Worm (Caenorhabditis elegans) whole organism, young adult: ENCODE data around the gene prp-19.

Experiments
- B0336.3 ChIP-seq: fragments of 200-800 bp; sonication (Bioruptor generic); IDR thresholded peaks from 2 replicates; pipeline ENCODE4 v1.3.6; 2022; ENCODE audit warnings: missing genetic modification characterization, missing compliant biosample characterization
- F22D6.2 ChIP-seq: sonication (generic microtip); optimal IDR thresholded peaks from 2 replicates; lab custom pipeline; 2016; ENCODE audit warnings: mild to moderate bottlenecking, missing genetic modification characterization, missing compliant biosample characterization
- F33H1.4 ChIP-seq: fragments of 200-800 bp; sonication (Bioruptor generic); IDR thresholded peaks from 2 replicates; pipeline ENCODE4 v1.3.6; 2022; ENCODE audit warnings: missing genetic modification reagents, missing genetic modification characterization, missing compliant biosample characterization
- F57A8.1 ChIP-seq: fragments of 200-800 bp; sonication (Bioruptor generic); optimal IDR thresholded peaks from 2 replicates; lab custom pipeline; 2018; ENCODE audit warnings: mild to moderate bottlenecking, missing genetic modification characterization, moderate library complexity, missing compliant biosample characterization
- Y56A3A.18 ChIP-seq: fragments of 200-800 bp; sonication (Bioruptor generic); IDR thresholded peaks from 2 replicates; pipeline ENCODE4 v1.3.6; 2022; ENCODE audit warnings: missing genetic modification reagents, missing genetic modification characterization, missing compliant biosample characterization
- Y79H2A.3 ChIP-seq: fragments of 200-800 bp; sonication (Bioruptor generic); conservative IDR thresholded peaks from 2 replicates; pipeline ENCODE4 v1.3.6; 2022; ENCODE audit warnings: missing genetic modification reagents, missing genetic modification characterization, missing compliant biosample characterization
- Y95B8A.8 ChIP-seq: fragments of 200-800 bp; sonication (Bioruptor generic); IDR thresholded peaks from 2 replicates; pipeline ENCODE4 v1.3.6; 2022; ENCODE audit warnings: missing genetic modification reagents, missing genetic modification characterization, missing compliant biosample characterization
- ZK185.1 ChIP-seq: sonication (generic microtip); optimal IDR thresholded peaks from 2 replicates; lab custom pipeline; 2016; ENCODE audit warnings: mild to moderate bottlenecking, missing genetic modification characterization, missing compliant biosample characterization; ENCODE audit not compliant: poor library complexity, severe bottlenecking
- ama-1 ChIP-seq, 3 experiments: fragments of 150-350 bp in 1 of 3; sonication (generic microtip) in 2 of 3; optimal IDR thresholded peaks; 2 replicates each; lab custom pipeline; 2014 to 2018; ENCODE audit warnings: missing biosample characterization in 2 of 3, missing genetic modification characterization in 2 of 3, missing genetic modification reagents in 2 of 3
- aptf-3 ChIP-seq: fragments of 200-800 bp; sonication (Bioruptor generic); IDR thresholded peaks from 2 replicates; pipeline ENCODE4 v1.3.6; 2022; ENCODE audit warnings: missing genetic modification characterization, missing compliant biosample characterization
- atf-7 ChIP-seq: sonication (generic microtip); optimal IDR thresholded peaks from 2 replicates; lab custom pipeline; 2017; ENCODE audit warnings: mild to moderate bottlenecking, missing genetic modification characterization, missing compliant biosample characterization
- attf-6 ChIP-seq: fragments of 200-800 bp; sonication (Bioruptor generic); IDR thresholded peaks from 2 replicates; pipeline ENCODE4 v1.3.6; 2022; ENCODE audit warnings: missing genetic modification reagents, missing genetic modification characterization, missing compliant biosample characterization
- bed-1 ChIP-seq: fragments of 200-800 bp; sonication (Bioruptor generic); IDR thresholded peaks from 2 replicates; pipeline ENCODE4 v1.3.6; 2022; ENCODE audit warnings: missing genetic modification reagents, missing genetic modification characterization, missing compliant biosample characterization
- bed-2 ChIP-seq: fragments of 200-800 bp; sonication (Bioruptor generic); IDR thresholded peaks from 2 replicates; pipeline ENCODE4 v1.3.6; 2022; ENCODE audit warnings: missing genetic modification reagents, missing genetic modification characterization, missing compliant biosample characterization
- cebp-1 ChIP-seq, 2 experiments: fragments of 200-800 bp in 1 of 2; sonication (Bioruptor generic) in 1 of 2; sonication (generic microtip) in 1 of 2; IDR thresholded peaks in 1 of 2; optimal IDR thresholded peaks in 1 of 2; 2 replicates each; pipeline versions ENCODE4 v1.3.6 to Lab custom; 2017 to 2022; ENCODE audit warnings: missing compliant biosample characterization in 2 of 2, missing genetic modification characterization in 2 of 2, mild to moderate bottlenecking in 1 of 2, missing genetic modification reagents in 1 of 2, moderate library complexity in 1 of 2
- ceh-58 ChIP-seq: fragments of 200-800 bp; sonication (Bioruptor generic); IDR thresholded peaks from 2 replicates; pipeline ENCODE4 v1.3.6; 2022; ENCODE audit warnings: missing genetic modification characterization, missing compliant biosample characterization
- dpff-1 ChIP-seq: sonication (generic microtip); optimal IDR thresholded peaks from 2 replicates; lab custom pipeline; 2017; ENCODE audit warnings: mild to moderate bottlenecking, missing genetic modification characterization, missing compliant biosample characterization
- egrh-3 ChIP-seq: fragments of 200-800 bp; sonication (Bioruptor generic); IDR thresholded peaks from 2 replicates; pipeline ENCODE4 v1.3.6; 2022; ENCODE audit warnings: missing genetic modification reagents, missing genetic modification characterization, missing compliant biosample characterization
- lag-1 ChIP-seq: fragments of 200-800 bp; sonication (Bioruptor generic); IDR thresholded peaks from 2 replicates; pipeline ENCODE4 v1.3.6; 2022; ENCODE audit warnings: missing genetic modification reagents, missing genetic modification characterization, missing compliant biosample characterization
- let-526 ChIP-seq: fragments of 200-800 bp; sonication (Bioruptor generic); IDR thresholded peaks from 2 replicates; pipeline ENCODE4 v1.3.6; 2022; ENCODE audit warnings: missing genetic modification reagents, missing genetic modification characterization, missing compliant biosample characterization
- let-607 ChIP-seq, 2 experiments: fragments of 200-800 bp in 1 of 2; sonication (Bioruptor generic) in 1 of 2; sonication (generic microtip) in 1 of 2; optimal IDR thresholded peaks; 2 replicates each; lab custom pipeline; 2016 to 2018; ENCODE audit warnings: mild to moderate bottlenecking in 2 of 2, missing compliant biosample characterization in 2 of 2, missing genetic modification characterization in 2 of 2, moderate library complexity in 2 of 2, missing genotype in 1 of 2
- lin-26 ChIP-seq: fragments of 200-800 bp; sonication (Bioruptor generic); IDR thresholded peaks from 2 replicates; pipeline ENCODE4 v1.3.6; 2022; ENCODE audit warnings: missing genetic modification reagents, missing genetic modification characterization, missing compliant biosample characterization
- lin-40 ChIP-seq: sonication (generic microtip); optimal IDR thresholded peaks from 2 replicates; lab custom pipeline; 2016; ENCODE audit warnings: missing genetic modification characterization, mild to moderate bottlenecking, missing compliant biosample characterization, missing genotype, missing genetic modification reagents
- lin-54 ChIP-seq: fragments of 200-800 bp; sonication (Bioruptor generic); optimal IDR thresholded peaks from 2 replicates; lab custom pipeline; 2018; ENCODE audit warnings: mild to moderate bottlenecking, missing genetic modification characterization, missing compliant biosample characterization
- lir-1 ChIP-seq: fragments of 200-800 bp; sonication (Bioruptor generic); conservative IDR thresholded peaks from 2 replicates; pipeline ENCODE4 v1.3.6; 2022; ENCODE audit warnings: missing genetic modification reagents, missing genetic modification characterization, missing compliant biosample characterization
- lsl-1 ChIP-seq: fragments of 200-800 bp; sonication (Bioruptor generic); optimal IDR thresholded peaks from 2 replicates; lab custom pipeline; 2018; ENCODE audit warnings: mild to moderate bottlenecking, missing genetic modification characterization, moderate library complexity, missing compliant biosample characterization
- lsy-27 ChIP-seq: sonication (generic microtip); optimal IDR thresholded peaks from 2 replicates; lab custom pipeline; 2017; ENCODE audit warnings: missing genetic modification characterization, mild to moderate bottlenecking, missing compliant biosample characterization, antibody characterized with exemption, missing genotype, borderline replicate concordance; ENCODE audit not compliant: insufficient read depth
- madf-10 ChIP-seq: sonication (generic microtip); optimal IDR thresholded peaks from 2 replicates; lab custom pipeline; 2016; ENCODE audit warnings: mild to moderate bottlenecking, missing genetic modification characterization, missing compliant biosample characterization
- madf-3 ChIP-seq: fragments of 200-800 bp; sonication (Bioruptor generic); IDR thresholded peaks from 2 replicates; pipeline ENCODE4 v1.3.6; 2022; ENCODE audit warnings: missing genetic modification reagents, missing genetic modification characterization, missing compliant biosample characterization
- mes-4 ChIP-seq: sonication (generic microtip); optimal IDR thresholded peaks from 2 replicates; lab custom pipeline; 2016; ENCODE audit warnings: missing genotype, missing genetic modification characterization, missing compliant biosample characterization
- nfyb-1 ChIP-seq: fragments of 200-800 bp; sonication (Bioruptor generic); IDR thresholded peaks from 2 replicates; pipeline ENCODE4 v1.3.6; 2022; ENCODE audit warnings: missing genetic modification reagents, missing genetic modification characterization, missing compliant biosample characterization
- pbrm-1 ChIP-seq: fragments of 200-800 bp; sonication (Bioruptor generic); IDR thresholded peaks from 2 replicates; pipeline ENCODE4 v1.3.6; 2022; ENCODE audit warnings: missing genetic modification reagents, missing genetic modification characterization, missing compliant biosample characterization
- pha-4 ChIP-seq: fragments of 150-350 bp; sonication (generic microtip); optimal IDR thresholded peaks from 2 replicates; lab custom pipeline; 2014; ENCODE audit warnings: missing biosample characterization, missing genetic modification reagents, missing genetic modification characterization
- rpc-1 ChIP-seq, 2 experiments: fragments of 150-350 bp in 1 of 2; sonication (generic microtip) in 1 of 2; optimal IDR thresholded peaks; 2 replicates each; lab custom pipeline; 2014 to 2018; ENCODE audit warnings: missing biosample characterization in 1 of 2, missing genetic modification characterization in 1 of 2, missing genetic modification reagents in 1 of 2, missing genotype in 1 of 2
- snpc-1.1 ChIP-seq: sonication (generic microtip); optimal IDR thresholded peaks from 2 replicates; lab custom pipeline; 2017; ENCODE audit warnings: missing genetic modification characterization, mild to moderate bottlenecking, missing compliant biosample characterization, antibody characterized with exemption, moderate library complexity, missing genotype, missing genetic modification reagents; ENCODE audit not compliant: insufficient read depth
- tlf-1 ChIP-seq: fragments of 200-800 bp; sonication (Bioruptor generic); optimal IDR thresholded peaks from 2 replicates; lab custom pipeline; 2018; ENCODE audit warnings: mild to moderate bottlenecking, missing genetic modification characterization, missing compliant biosample characterization
- zim-3 ChIP-seq: sonication (generic microtip); optimal IDR thresholded peaks from 2 replicates; lab custom pipeline; 2017; ENCODE audit warnings: mild to moderate bottlenecking, missing genetic modification characterization, moderate library complexity, missing compliant biosample characterization
- ztf-28 ChIP-seq: fragments of 200-800 bp; sonication (Bioruptor generic); IDR thresholded peaks from 2 replicates; pipeline ENCODE4 v1.3.6; 2022; ENCODE audit warnings: missing genetic modification reagents, missing genetic modification characterization, missing compliant biosample characterization

Gene prp-19

DNA sequence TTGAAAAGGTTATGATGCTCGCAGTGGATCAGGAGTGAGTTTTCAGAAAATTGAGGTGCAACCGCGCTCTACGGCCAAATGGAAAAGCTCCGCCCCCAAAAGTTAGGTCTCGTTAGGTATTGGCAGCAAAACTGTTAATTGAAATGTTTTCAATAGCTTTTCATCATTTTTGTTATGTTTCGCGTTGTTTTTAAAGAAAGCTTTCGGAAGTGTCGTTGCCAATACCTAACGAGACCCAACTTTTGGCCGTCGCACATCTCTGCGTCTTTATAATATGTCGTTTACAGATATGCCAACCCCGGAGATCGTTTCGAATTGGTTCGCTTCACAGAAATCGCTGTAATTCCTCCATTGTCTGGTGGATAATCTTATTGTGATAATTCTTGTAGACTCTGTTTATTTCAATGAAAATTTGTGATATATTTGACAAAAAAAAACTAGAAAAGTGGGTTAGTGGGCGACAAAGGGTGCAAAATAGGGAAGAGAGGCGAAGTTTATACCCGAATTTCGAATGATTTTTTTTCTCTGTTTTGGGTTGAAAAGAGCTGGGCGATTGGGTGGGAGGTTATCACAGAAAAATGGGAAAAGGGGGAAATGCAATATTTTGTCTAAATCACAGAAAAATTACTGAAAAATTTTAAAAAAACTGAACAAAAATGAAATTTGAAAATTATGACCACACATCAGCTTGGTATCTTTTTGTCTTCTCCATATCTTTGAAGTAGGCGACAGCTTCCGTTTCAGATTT lies 24.6 kb upstream of the prp-19 start (continued):
- TF ChIP-seq lin-26 (GFP tag; lab: Robert Waterston, UW) (peak; percentile 62; the same call in 1 of the 2 replicates), bed-1 (GFP tag; lab: Robert Waterston, UW) (no peak), egrh-3 (GFP tag; lab: Robert Waterston, UW) (no peak), lag-1 (GFP tag; lab: Robert Waterston, UW) (no peak), rpc-1 (optimal IDR thresholded peaks at IDR 0.05; lab: Kevin White, UChicago) (no peak), rpc-1 (tag; optimal IDR thresholded peaks at IDR 0.05; lab: Kevin White, UChicago) (no peak), let-607 (tag; optimal IDR thresholded peaks at IDR 0.05; lab: Kevin White, UChicago) (peak in 1 of 2 experiments; percentile 20), tlf-1 (GFP tag; lab: Kevin White, UChicago) (peak; percentile 69), lsl-1 (GFP tag; lab: Kevin White, UChicago) (no peak), let-526 (GFP tag; lab: Robert Waterston, UW) (no peak), pbrm-1 (GFP tag; lab: Robert Waterston, UW) (no peak; the same call in 1 of the 2 replicates), lsy-27 (tag; lab: Kevin White, UChicago) (no peak), bed-2 (no peak), zim-3 (tag; lab: Kevin White, UChicago) (peak; percentile 11), lin-54 (peak; percentile 28), ceh-58 (no peak), ama-1 (optimal IDR thresholded peaks at IDR 0.05; lab: Kevin White, UChicago) (no peak), ama-1 (GFP tag; optimal IDR thresholded peaks at IDR 0.05; lab: Kevin White, UChicago) (peak in 1 of 2 experiments; percentile 4), mes-4 (no peak), madf-10 (peak; percentile 63), madf-3 (GFP tag; lab: Robert Waterston, UW) (0 out of 2 replicates have a peak, but pooled peaks have one; percentile 57), dpff-1 (tag; lab: Kevin White, UChicago) (no peak), atf-7 (peak; percentile 73), B0336.3 (GFP tag; lab: Robert Waterston, UW) (peak; percentile 68), aptf-3 (peak; percentile 7; the same call in 1 of the 2 replicates), pha-4 (tag; lab: Kevin White, UChicago) (no peak), F33H1.4 (GFP tag; lab: Robert Waterston, UW) (no peak), ztf-28 (GFP tag; lab: Robert Waterston, UW) (no peak), cebp-1 (GFP tag; IDR thresholded peaks at IDR 0.05; lab: Robert Waterston, UW) (0 out of 2 replicates have a peak, but pooled peaks have one; percentile 12), cebp-1 (tag; optimal IDR thresholded peaks at IDR 0.05; lab: Kevin White, UChicago) (peak; percentile 68), attf-6 (GFP tag; lab: Robert Waterston, UW) (no peak), lin-40 (tag; lab: Kevin White, UChicago) (peak; percentile 50), Y79H2A.3 (GFP tag; lab: Robert Waterston, UW) (no peak; the same call in 1 of the 2 replicates), F22D6.2 (no peak), Y95B8A.8 (GFP tag; lab: Robert Waterston, UW) (0 out of 2 replicates have a peak, but pooled peaks have one; percentile 20), ZK185.1 (tag; lab: Kevin White, UChicago) (peak; percentile 45), lir-1 (GFP tag; lab: Robert Waterston, UW) (no peak), Y56A3A.18 (GFP tag; lab: Robert Waterston, UW) (peak; percentile 56; the same call in 1 of the 2 replicates), nfyb-1 (peak; percentile 83), F57A8.1 (GFP tag; lab: Kevin White, UChicago) (no peak), snpc-1.1 (tag; lab: Kevin White, UChicago) (no peak)
